Worm (Caenorhabditis elegans) whole organism, L3 larva: ENCODE results near the gene C17C3.15.

Experiments
- ZK546.5 ChIP-seq: sonication (generic microtip); optimal IDR thresholded peaks from 2 replicates; lab custom pipeline; 2017; ENCODE audit warnings: missing biosample characterization, missing genetic modification characterization
- ama-1 ChIP-seq: fragments of 150-350 bp; optimal IDR thresholded peaks from 2 replicates; lab custom pipeline; 2018
- ceh-28 ChIP-seq: fragments of 150-350 bp; optimal IDR thresholded peaks from 2 replicates; lab custom pipeline; 2014; ENCODE audit warnings: missing biosample characterization, missing genetic modification reagents, missing genetic modification characterization
- egl-27 ChIP-seq: sonication (generic microtip); optimal IDR thresholded peaks from 4 replicates; lab custom pipeline; 2017; ENCODE audit warnings: missing biosample characterization, missing genetic modification reagents, missing genetic modification characterization
- elt-1 ChIP-seq: fragments of 150-350 bp; optimal IDR thresholded peaks from 2 replicates; lab custom pipeline; 2014; ENCODE audit warnings: missing biosample characterization, missing genetic modification characterization
- fkh-2 ChIP-seq: fragments of 150-350 bp; optimal IDR thresholded peaks from 2 replicates; lab custom pipeline; 2014; ENCODE audit warnings: missing biosample characterization, missing genetic modification reagents, missing genetic modification characterization
- fos-1 ChIP-seq: fragments of 150-350 bp; optimal IDR thresholded peaks from 2 replicates; lab custom pipeline; 2014; ENCODE audit warnings: missing biosample characterization, missing genetic modification characterization
- lin-15B ChIP-seq: fragments of 150-350 bp; optimal IDR thresholded peaks from 2 replicates; lab custom pipeline; 2014; ENCODE audit warnings: missing biosample characterization, missing genetic modification characterization
- mdl-1 ChIP-seq: fragments of 150-350 bp; optimal IDR thresholded peaks from 2 replicates; lab custom pipeline; 2014; ENCODE audit warnings: missing biosample characterization, missing genetic modification characterization
- nhr-25 ChIP-seq: sonication (generic microtip); optimal IDR thresholded peaks from 2 replicates; lab custom pipeline; 2017; ENCODE audit warnings: missing biosample characterization, missing genetic modification characterization
- sea-2 ChIP-seq: fragments of 150-350 bp; sonication (generic microtip); optimal IDR thresholded peaks from 4 replicates; lab custom pipeline; 2014; ENCODE audit warnings: missing biosample characterization, missing genetic modification reagents, missing genetic modification characterization
- tbx-2 ChIP-seq: sonication (generic microtip); optimal IDR thresholded peaks from 2 replicates; lab custom pipeline; 2016; ENCODE audit warnings: mild to moderate bottlenecking, missing genetic modification characterization, missing compliant biosample characterization
- unc-62 ChIP-seq: fragments of 150-350 bp; sonication (generic microtip); optimal IDR thresholded peaks from 4 replicates; lab custom pipeline; 2014; ENCODE audit warnings: missing biosample characterization, missing genetic modification reagents, missing genetic modification characterization

DNA sequence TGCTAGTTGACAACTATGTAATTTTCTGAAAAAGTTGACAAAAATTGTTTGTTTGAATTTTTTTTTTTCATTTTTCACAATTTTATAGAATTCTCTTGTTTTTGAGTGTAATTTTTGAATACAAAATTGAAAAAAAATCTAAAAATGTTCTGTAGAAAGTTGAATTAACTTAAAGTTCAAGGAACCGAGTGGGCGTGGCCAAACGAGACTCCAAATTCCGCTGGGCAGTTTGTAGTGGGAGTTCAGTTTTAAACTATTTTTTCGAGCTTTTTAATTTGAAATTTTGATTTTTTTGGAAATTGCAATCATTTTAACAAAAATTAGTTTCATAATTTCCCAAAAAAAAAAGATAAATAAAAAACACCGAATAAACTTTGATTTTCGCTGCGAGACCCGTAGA lies 33.4 kb upstream of the C17C3.15 start:
- TF ChIP-seq ZK546.5 (tag; lab: Kevin White, UChicago) (no peak), lin-15B (no peak), ceh-28 (tag; lab: Kevin White, UChicago) (no peak), mdl-1 (tag; lab: Kevin White, UChicago) (no peak), fkh-2 (tag; lab: Kevin White, UChicago) (no peak), tbx-2 (tag; lab: Kevin White, UChicago) (no peak), fos-1 (tag; lab: Kevin White, UChicago) (no peak), egl-27 (tag; lab: Kevin White, UChicago) (no peak), nhr-25 (tag; lab: Kevin White, UChicago) (no peak), ama-1 (lab: Kevin White, UChicago) (no peak), elt-1 (tag; lab: Kevin White, UChicago) (no peak), sea-2 (no peak), unc-62 (GFP tag; lab: Kevin White, UChicago) (no peak)
